Fruit fly (Drosophila melanogaster) whole organism, adult: ENCODE results near the gene CG8837.

ENCODE experiments used
- CG11617 ChIP-seq: fragments of 200-800 bp; sonication (Bioruptor generic); optimal IDR thresholded peaks from 2 replicates; lab custom pipeline; 2017; ENCODE audit warnings: mild to moderate bottlenecking, missing biosample characterization, missing genetic modification reagents, missing genetic modification characterization
- CG12768 ChIP-seq: fragments of 200-800 bp; sonication (Bioruptor generic); optimal IDR thresholded peaks from 2 replicates; lab custom pipeline; 2017; ENCODE audit warnings: missing biosample characterization, missing genetic modification characterization, mild to moderate bottlenecking, moderate library complexity, missing genetic modification reagents
- CG14711 ChIP-seq: fragments of 200-800 bp; sonication (Bioruptor generic); optimal IDR thresholded peaks from 2 replicates; lab custom pipeline; 2018; ENCODE audit warnings: missing biosample characterization, mild to moderate bottlenecking, missing genetic modification characterization, moderate library complexity
- CG1620 ChIP-seq: fragments of 200-800 bp; sonication (Bioruptor generic); optimal IDR thresholded peaks from 2 replicates; lab custom pipeline; 2016; ENCODE audit warnings: missing biosample characterization, missing genetic modification characterization
- CG33017 ChIP-seq: fragments of 200-800 bp; sonication (Bioruptor generic); optimal IDR thresholded peaks from 2 replicates; lab custom pipeline; 2018; ENCODE audit warnings: missing biosample characterization, mild to moderate bottlenecking, missing genetic modification characterization, moderate library complexity
- CG5204 ChIP-seq: fragments of 200-800 bp; sonication (Bioruptor generic); optimal IDR thresholded peaks from 2 replicates; lab custom pipeline; 2016; ENCODE audit warnings: missing biosample characterization, missing genetic modification characterization
- CG7045 ChIP-seq: fragments of 200-800 bp; sonication (Bioruptor generic); optimal IDR thresholded peaks from 2 replicates; lab custom pipeline; 2017; ENCODE audit warnings: missing biosample characterization, mild to moderate bottlenecking, missing genetic modification characterization
- CG7101 ChIP-seq: fragments of 200-800 bp; sonication (Bioruptor generic); optimal IDR thresholded peaks from 2 replicates; lab custom pipeline; 2018; ENCODE audit warnings: missing biosample characterization, mild to moderate bottlenecking, missing genetic modification characterization, moderate library complexity
- Clk ChIP-seq: fragments of 200-800 bp; sonication (Bioruptor generic); optimal IDR thresholded peaks from 2 replicates; lab custom pipeline; 2017; ENCODE audit warnings: missing biosample characterization, missing genetic modification characterization
- Crg-1 ChIP-seq: fragments of 200-800 bp; sonication (Bioruptor generic); optimal IDR thresholded peaks from 2 replicates; lab custom pipeline; 2016; ENCODE audit warnings: missing biosample characterization, missing genetic modification characterization
- Hr96 ChIP-seq: fragments of 200-800 bp; sonication (Bioruptor generic); optimal IDR thresholded peaks from 2 replicates; lab custom pipeline; 2016; ENCODE audit warnings: missing biosample characterization, missing genetic modification characterization
- Mnt ChIP-seq: fragments of 200-800 bp; sonication (Bioruptor generic); optimal IDR thresholded peaks from 2 replicates; lab custom pipeline; 2016; ENCODE audit warnings: missing biosample characterization, mild to moderate bottlenecking, missing genetic modification characterization
- bab1 ChIP-seq: fragments of 200-800 bp; sonication (Bioruptor generic); optimal IDR thresholded peaks from 3 replicates; lab custom pipeline; 2019; ENCODE audit warnings: missing biosample characterization, mild to moderate bottlenecking, missing genetic modification characterization, moderate library complexity
- cic ChIP-seq: fragments of 200-800 bp; sonication (Bioruptor generic); optimal IDR thresholded peaks from 2 replicates; lab custom pipeline; 2017; ENCODE audit warnings: missing biosample characterization, mild to moderate bottlenecking, missing genetic modification characterization, moderate library complexity
- cnc ChIP-seq, 2 experiments: fragments of >200 bp; optimal IDR thresholded peaks; 2 replicates each; lab custom pipeline; 2017
- kay ChIP-seq: fragments of 200-800 bp; sonication (Bioruptor generic); peaks from one replicate; lab custom pipeline; 2016; ENCODE audit warnings: missing biosample characterization, missing genetic modification characterization, borderline replicate concordance
- ovo ChIP-seq: fragments of 200-800 bp; sonication (Bioruptor generic); optimal IDR thresholded peaks from 2 replicates; lab custom pipeline; 2016; ENCODE audit warnings: missing biosample characterization, missing genetic modification characterization
- pad ChIP-seq: fragments of 200-800 bp; sonication (Bioruptor generic); optimal IDR thresholded peaks from 3 replicates; lab custom pipeline; 2017; ENCODE audit warnings: missing biosample characterization, missing genetic modification characterization, mild to moderate bottlenecking, moderate library complexity, missing genetic modification reagents
- tj ChIP-seq: fragments of 200-800 bp; sonication (Bioruptor generic); optimal IDR thresholded peaks from 3 replicates; lab custom pipeline; 2017; ENCODE audit warnings: missing biosample characterization, mild to moderate bottlenecking, missing genetic modification characterization, moderate library complexity
- toe ChIP-seq: fragments of 200-800 bp; sonication (Bioruptor generic); optimal IDR thresholded peaks from 2 replicates; lab custom pipeline; 2016; ENCODE audit warnings: missing biosample characterization, missing genetic modification characterization

The CG8837 gene

dm6 chr2L:3327603-3328002 lies 7.6 kb downstream of the CG8837 start, which contains the start of gene CG33282:
Gene CG33282, plus strand, starts transcription at chr2L:3327903.
- TF ChIP-seq pad (no peak), CG33017 (tag; lab: Kevin White, UChicago) (peak; percentile 31), cic (GFP tag; lab: Kevin White, UChicago) (no peak), tj (GFP tag; lab: Kevin White, UChicago) (no peak), kay (GFP tag; lab: Kevin White, UChicago) (no peak)

- TF ChIP-seq kay (GFP tag; lab: Kevin White, UChicago) (no peak), CG7045 (GFP tag; lab: Kevin White, UChicago) (no peak), CG12768 (GFP tag; lab: Kevin White, UChicago) (no peak), CG14711 (tag; lab: Kevin White, UChicago) (no peak), CG33017 (tag; lab: Kevin White, UChicago) (no peak), ovo (GFP tag; lab: Kevin White, UChicago) (no peak)
Measured at dm6 chr2L:3330628-3331027, 10.6 kb downstream of the CG8837 start, which contains the start of gene CG3285. Gene CG3285, plus strand, starts transcription at chr2L:3330928.

dm6 chr2L:3332514-3332913 lies 12.5 kb downstream of the CG8837 start, which contains the start of gene CG15408:
Gene CG15408, plus strand, starts transcription at chr2L:3332814.
- TF ChIP-seq pad (no peak), CG7045 (GFP tag; lab: Kevin White, UChicago) (no peak), toe (GFP tag; lab: Kevin White, UChicago) (no peak), CG1620 (GFP tag; lab: Kevin White, UChicago) (no peak), CG33017 (tag; lab: Kevin White, UChicago) (no peak), Mnt (GFP tag; lab: Kevin White, UChicago) (no peak), kay (GFP tag; lab: Kevin White, UChicago) (no peak), CG14711 (tag; lab: Kevin White, UChicago) (no peak), cnc (optimal IDR thresholded peaks at IDR 0.05; lab: Kevin White, UChicago) (no peak), tj (GFP tag; lab: Kevin White, UChicago) (no peak), Crg-1 (no peak), Hr96 (GFP tag; lab: Kevin White, UChicago) (no peak), Clk (GFP tag; lab: Kevin White, UChicago) (no peak), ovo (GFP tag; lab: Kevin White, UChicago) (no peak), CG12768 (GFP tag; lab: Kevin White, UChicago) (no peak), CG7101 (no peak), CG11617 (GFP tag; lab: Kevin White, UChicago) (no peak), CG5204 (GFP tag; lab: Kevin White, UChicago) (no peak), cic (GFP tag; lab: Kevin White, UChicago) (no peak), bab1 (GFP tag; lab: Kevin White, UChicago) (no peak)

- TF ChIP-seq CG7101 (no peak), Mnt (GFP tag; lab: Kevin White, UChicago) (no peak), CG7045 (GFP tag; lab: Kevin White, UChicago) (no peak), Crg-1 (no peak), ovo (GFP tag; lab: Kevin White, UChicago) (no peak), pad (no peak), cic (GFP tag; lab: Kevin White, UChicago) (no peak), CG5204 (GFP tag; lab: Kevin White, UChicago) (no peak), tj (GFP tag; lab: Kevin White, UChicago) (no peak), CG1620 (GFP tag; lab: Kevin White, UChicago) (no peak), CG33017 (tag; lab: Kevin White, UChicago) (no peak)
Measured at dm6 chr2L:3338566-3339215, 18.6 kb downstream of the CG8837 start.

- TF ChIP-seq CG14711 (tag; lab: Kevin White, UChicago) (no peak), CG33017 (tag; lab: Kevin White, UChicago) (no peak), Hr96 (GFP tag; lab: Kevin White, UChicago) (no peak), Mnt (GFP tag; lab: Kevin White, UChicago) (no peak), CG7101 (no peak), CG1620 (GFP tag; lab: Kevin White, UChicago) (no peak), Clk (GFP tag; lab: Kevin White, UChicago) (no peak), cic (GFP tag; lab: Kevin White, UChicago) (no peak), kay (GFP tag; lab: Kevin White, UChicago) (no peak), bab1 (GFP tag; lab: Kevin White, UChicago) (no peak), cnc (optimal IDR thresholded peaks at IDR 0.05; lab: Kevin White, UChicago) (no peak)
Measured at dm6 chr2L:3339420-3339819, 19.4 kb downstream of the CG8837 start.

- no peak for TF ChIP-seq kay (GFP tag; lab: Kevin White, UChicago)
- TF ChIP-seq Mnt (GFP tag; lab: Kevin White, UChicago), result no peak
- no peak for TF ChIP-seq toe (GFP tag; lab: Kevin White, UChicago)
- no peak for TF ChIP-seq cic (GFP tag; lab: Kevin White, UChicago)
- TF ChIP-seq ovo (GFP tag; lab: Kevin White, UChicago), result no peak
- no peak for TF ChIP-seq bab1 (GFP tag; lab: Kevin White, UChicago)
- TF ChIP-seq Hr96 (GFP tag; lab: Kevin White, UChicago), result no peak
- TF ChIP-seq CG7101, result no peak
Measured at dm6 chr2L:3341231-3341935, 21.3 kb downstream of the CG8837 start.
